Worm (Caenorhabditis elegans) whole organism, L4/young adult: ENCODE data around the gene Y46G5A.8.

Source experiments
- W03F9.2 ChIP-seq: fragments of 150-350 bp; optimal IDR thresholded peaks from 2 replicates; lab custom pipeline; 2014; ENCODE audit warnings: missing biosample characterization, missing genetic modification characterization
- him-1 ChIP-seq: sonication (generic microtip); optimal IDR thresholded peaks from 2 replicates; lab custom pipeline; 2016; ENCODE audit warnings: missing genotype, missing genetic modification reagents, missing genetic modification characterization, missing compliant biosample characterization

DNA sequence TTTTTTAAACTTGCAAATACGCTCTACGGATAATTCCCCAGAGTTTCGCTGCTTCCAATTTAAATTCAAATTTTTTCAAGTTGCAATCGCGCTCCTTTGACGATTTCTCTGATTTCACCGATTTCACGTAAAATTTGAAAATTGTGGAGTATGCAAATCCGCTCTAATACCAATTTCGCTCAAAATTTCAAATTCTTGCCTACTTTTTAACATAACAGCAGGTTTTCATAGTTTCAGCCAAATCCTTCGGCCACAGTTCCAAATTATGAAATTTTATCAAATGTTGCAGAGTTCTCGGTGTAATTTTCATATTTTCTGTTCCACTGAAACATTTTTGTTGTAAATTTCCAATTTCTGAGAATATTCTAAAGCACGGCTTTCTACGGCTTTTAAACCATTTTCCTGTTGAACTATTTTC, 31.7 kb downstream of the Y46G5A.8 start, which contains the start of gene alkb-7:
- no peak for TF ChIP-seq him-1
- no peak for TF ChIP-seq W03F9.2 (tag; lab: Kevin White, UChicago)
